Worm (Caenorhabditis elegans): ENCODE results near the gene F37A4.3.

The F37A4.3 gene

DNA sequence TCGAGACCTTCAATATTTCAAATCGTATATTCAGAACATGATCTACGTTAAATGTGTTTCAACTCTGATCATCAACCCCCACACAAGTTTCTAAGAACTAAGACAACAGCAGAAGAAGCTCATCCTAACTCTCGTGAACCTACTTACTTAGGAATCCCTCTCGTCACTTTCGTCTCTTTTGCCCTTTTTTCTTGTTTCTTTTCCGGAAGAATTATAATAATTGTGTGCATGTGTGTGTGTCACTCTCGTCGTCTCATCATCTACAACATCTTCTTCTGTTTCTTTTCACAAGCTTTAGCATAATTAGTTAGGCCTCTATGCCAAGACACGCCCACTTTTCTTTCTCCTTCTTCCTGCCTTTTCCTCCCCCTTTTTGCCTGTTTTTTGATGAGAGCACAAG lies 27.9 kb upstream of the F37A4.3 start:
- no peak for TF ChIP-seq unc-120 (tag; optimal IDR thresholded peaks at IDR 0.05; ENCODE audit: poor library complexity, severe bottlenecking)
- peak; percentile 57 for TF ChIP-seq ces-1 (GFP tag; optimal IDR thresholded peaks at IDR 0.05)

- TF ChIP-seq ham-2 (GFP tag; optimal IDR thresholded peaks at IDR 0.05), result no peak
- no peak for TF ChIP-seq mab-5 (tag; optimal IDR thresholded peaks at IDR 0.05)
- TF ChIP-seq elt-3 (tag; optimal IDR thresholded peaks at IDR 0.05), result no peak
- no peak for TF ChIP-seq ceh-83 (GFP tag; optimal IDR thresholded peaks at IDR 0.05)
- TF ChIP-seq unc-39 (tag; optimal IDR thresholded peaks at IDR 0.05), result no peak
- TF ChIP-seq snpc-4 (tag; optimal IDR thresholded peaks at IDR 0.05), result no peak
- no peak for TF ChIP-seq nhr-237 (tag; optimal IDR thresholded peaks at IDR 0.05)
- no peak for TF ChIP-seq ceh-39 (tag; optimal IDR thresholded peaks at IDR 0.05)
- TF ChIP-seq sptf-1 (tag; optimal IDR thresholded peaks at IDR 0.05), result no peak
- TF ChIP-seq lin-32 (GFP tag; optimal IDR thresholded peaks at IDR 0.05), result no peak
- no peak for TF ChIP-seq flh-1 (GFP tag; optimal IDR thresholded peaks at IDR 0.05)
- TF ChIP-seq elt-1 (tag; optimal IDR thresholded peaks at IDR 0.05; ENCODE audit: borderline replicate concordance, insufficient read depth), result no peak
- TF ChIP-seq nhr-2 (tag; optimal IDR thresholded peaks at IDR 0.05), result no peak
- no peak for TF ChIP-seq bed-3 (GFP tag; optimal IDR thresholded peaks at IDR 0.05)
- no peak for TF ChIP-seq lsy-2 (tag; optimal IDR thresholded peaks at IDR 0.05)
- TF ChIP-seq drap-1 (GFP tag; optimal IDR thresholded peaks at IDR 0.05), result no peak
Observed at ce11 chrIII:6693285-6693684, 25.1 kb upstream of the F37A4.3 start.

DNA sequence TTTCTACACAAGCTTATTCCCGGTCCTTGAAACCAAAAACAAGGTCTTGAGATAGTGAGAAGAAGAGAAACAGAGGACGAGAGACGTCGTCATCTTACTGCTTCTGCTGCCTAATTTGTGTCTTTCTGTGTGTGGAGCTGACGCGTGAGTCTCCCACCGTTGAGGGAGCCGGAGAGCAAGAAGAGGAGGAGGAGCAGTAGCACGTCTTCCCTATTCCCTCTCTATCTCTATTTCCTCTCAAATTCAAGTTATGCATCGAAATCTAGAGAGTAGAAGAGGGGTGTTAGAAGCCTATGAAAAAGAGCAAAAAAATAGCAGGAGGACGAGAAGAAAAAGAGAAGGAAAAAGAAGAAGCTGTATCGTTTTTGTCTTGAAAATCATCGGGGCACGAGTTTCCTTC lies 23.2 kb upstream of the F37A4.3 start:
- TF ChIP-seq cnd-1 (tag; optimal IDR thresholded peaks at IDR 0.05) (no peak), flh-1 (GFP tag; optimal IDR thresholded peaks at IDR 0.05) (no peak), ces-1 (GFP tag; optimal IDR thresholded peaks at IDR 0.05) (peak; percentile 69), ceh-83 (GFP tag; optimal IDR thresholded peaks at IDR 0.05) (no peak), mab-5 (tag; optimal IDR thresholded peaks at IDR 0.05) (no peak), blmp-1 (tag; optimal IDR thresholded peaks at IDR 0.05) (no peak), unc-39 (tag; optimal IDR thresholded peaks at IDR 0.05) (no peak), hlh-1 (tag; optimal IDR thresholded peaks at IDR 0.05) (no peak), nhr-2 (tag; optimal IDR thresholded peaks at IDR 0.05) (no peak)

- no peak for TF ChIP-seq mab-5 (tag; optimal IDR thresholded peaks at IDR 0.05)
- TF ChIP-seq pha-4 (tag; optimal IDR thresholded peaks at IDR 0.05), result no peak
- TF ChIP-seq tbx-8 (GFP tag; optimal IDR thresholded peaks at IDR 0.05), result no peak
- TF ChIP-seq elt-3 (tag; optimal IDR thresholded peaks at IDR 0.05), result no peak
- no peak for TF ChIP-seq elt-1 (tag; optimal IDR thresholded peaks at IDR 0.05; ENCODE audit: borderline replicate concordance, insufficient read depth)
- TF ChIP-seq unc-120 (tag; optimal IDR thresholded peaks at IDR 0.05; ENCODE audit: poor library complexity, severe bottlenecking), result no peak
Observed at ce11 chrIII:6705515-6705914, 12.9 kb upstream of the F37A4.3 start, which contains the start of gene F37A4.6. TSS of gene F37A4.6 (plus strand) at chrIII:6705815.

DNA sequence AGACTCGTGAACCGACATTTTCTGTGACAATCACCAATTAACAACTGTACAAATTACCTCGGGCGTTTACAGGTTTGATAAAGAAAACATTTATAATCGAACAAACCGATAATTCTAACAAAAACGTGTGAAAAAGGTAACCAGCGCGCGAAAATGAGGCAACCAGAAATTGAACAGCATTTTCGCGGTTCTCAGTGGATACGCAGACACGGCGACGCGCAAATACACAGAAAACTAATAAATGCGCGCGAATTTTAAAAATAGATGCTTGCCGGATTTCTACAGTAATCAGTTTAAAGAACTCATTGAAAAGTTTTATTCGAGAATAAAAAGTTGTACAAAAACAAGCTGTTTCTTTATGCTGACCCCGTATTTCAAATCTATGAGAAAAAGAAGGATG lies 8.4 kb upstream of the F37A4.3 start, which contains the start of gene isw-1:
Gene isw-1, minus strand, starts transcription at position 118 of the 400 bp plus-strand sequence.
- TF ChIP-seq lin-13 (tag; optimal IDR thresholded peaks at IDR 0.05), result peak; percentile 5
- no peak for TF ChIP-seq bed-3 (GFP tag; optimal IDR thresholded peaks at IDR 0.05)
- no peak for TF ChIP-seq ceh-39 (tag; optimal IDR thresholded peaks at IDR 0.05)
- TF ChIP-seq sptf-1 (tag; optimal IDR thresholded peaks at IDR 0.05), result no peak
- TF ChIP-seq snpc-4 (tag; optimal IDR thresholded peaks at IDR 0.05), result no peak
- TF ChIP-seq nhr-237 (tag; optimal IDR thresholded peaks at IDR 0.05), result peak; percentile 25
- TF ChIP-seq lsy-2 (tag; optimal IDR thresholded peaks at IDR 0.05), result no peak

DNA sequence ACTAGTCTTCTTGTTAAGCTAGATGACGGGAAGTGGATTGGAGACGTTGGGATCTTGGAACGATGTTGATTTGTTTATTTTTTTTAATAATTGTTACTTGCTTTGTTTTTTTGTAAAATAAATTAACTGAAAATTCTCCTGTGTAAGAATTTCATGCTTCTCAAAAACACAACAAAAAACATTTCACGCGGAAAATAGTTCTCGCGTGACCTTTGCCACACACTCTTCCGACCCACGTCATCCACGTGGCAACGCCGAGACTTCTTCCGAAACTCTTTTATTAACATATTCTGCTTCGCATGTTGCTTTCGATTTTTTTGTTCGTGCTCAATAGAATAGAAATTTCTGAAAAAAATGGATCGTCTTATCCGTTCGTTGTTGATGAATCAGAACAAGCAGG lies 6.8 kb upstream of the F37A4.3 start, which contains the start of gene F37A4.5:
Gene F37A4.5, plus strand, starts transcription at position 301 of the 400 bp plus-strand sequence.
- no peak for TF ChIP-seq drap-1 (GFP tag; optimal IDR thresholded peaks at IDR 0.05)
- TF ChIP-seq sptf-1 (tag; optimal IDR thresholded peaks at IDR 0.05), result no peak
- TF ChIP-seq hlh-1 (tag; optimal IDR thresholded peaks at IDR 0.05), result no peak
- no peak for TF ChIP-seq lsy-2 (tag; optimal IDR thresholded peaks at IDR 0.05)
- TF ChIP-seq ces-1 (GFP tag; optimal IDR thresholded peaks at IDR 0.05), result no peak
- TF ChIP-seq unc-120 (tag; optimal IDR thresholded peaks at IDR 0.05; ENCODE audit: poor library complexity, severe bottlenecking), result no peak
- no peak for TF ChIP-seq mab-5 (tag; optimal IDR thresholded peaks at IDR 0.05)

ce11 chrIII:6713266-6713665 lies 5.1 kb upstream of the F37A4.3 start, which contains the start of gene F37A4.4:
TSS of gene F37A4.4 (plus strand) at chrIII:6713566.
- TF ChIP-seq flh-1 (GFP tag; optimal IDR thresholded peaks at IDR 0.05) (no peak), mep-1 (tag; optimal IDR thresholded peaks at IDR 0.05) (no peak), unc-120 (tag; optimal IDR thresholded peaks at IDR 0.05; ENCODE audit: poor library complexity, severe bottlenecking) (no peak), ces-1 (GFP tag; optimal IDR thresholded peaks at IDR 0.05) (no peak), zip-8 (tag; optimal IDR thresholded peaks at IDR 0.05) (no peak), ceh-39 (tag; optimal IDR thresholded peaks at IDR 0.05) (no peak), ham-2 (GFP tag; optimal IDR thresholded peaks at IDR 0.05) (no peak), blmp-1 (tag; optimal IDR thresholded peaks at IDR 0.05) (no peak), nhr-28 (tag; optimal IDR thresholded peaks at IDR 0.05) (no peak), nhr-2 (tag; optimal IDR thresholded peaks at IDR 0.05) (no peak)
